Worm (Caenorhabditis elegans) whole organism, midembryonic: ENCODE results near the gene B0454.8.

Experiments
- med-1 ChIP-seq: sonication (generic microtip); optimal IDR thresholded peaks from 2 replicates; lab custom pipeline; 2017; ENCODE audit warnings: missing genetic modification characterization, mild to moderate bottlenecking, missing compliant biosample characterization, antibody characterized with exemption, missing genetic modification reagents; ENCODE audit not compliant: insufficient read depth
- tab-1 ChIP-seq: fragments of 200-800 bp; sonication (Bioruptor generic); IDR thresholded peaks from 2 replicates; pipeline ENCODE4 v1.3.6; 2022; ENCODE audit warnings: missing genetic modification characterization, missing compliant biosample characterization
- ztf-29 ChIP-seq: fragments of 200-800 bp; sonication (Bioruptor generic); IDR thresholded peaks from 2 replicates; pipeline ENCODE4 v1.3.6; 2022; ENCODE audit warnings: missing genetic modification reagents, missing genetic modification characterization, missing compliant biosample characterization

DNA sequence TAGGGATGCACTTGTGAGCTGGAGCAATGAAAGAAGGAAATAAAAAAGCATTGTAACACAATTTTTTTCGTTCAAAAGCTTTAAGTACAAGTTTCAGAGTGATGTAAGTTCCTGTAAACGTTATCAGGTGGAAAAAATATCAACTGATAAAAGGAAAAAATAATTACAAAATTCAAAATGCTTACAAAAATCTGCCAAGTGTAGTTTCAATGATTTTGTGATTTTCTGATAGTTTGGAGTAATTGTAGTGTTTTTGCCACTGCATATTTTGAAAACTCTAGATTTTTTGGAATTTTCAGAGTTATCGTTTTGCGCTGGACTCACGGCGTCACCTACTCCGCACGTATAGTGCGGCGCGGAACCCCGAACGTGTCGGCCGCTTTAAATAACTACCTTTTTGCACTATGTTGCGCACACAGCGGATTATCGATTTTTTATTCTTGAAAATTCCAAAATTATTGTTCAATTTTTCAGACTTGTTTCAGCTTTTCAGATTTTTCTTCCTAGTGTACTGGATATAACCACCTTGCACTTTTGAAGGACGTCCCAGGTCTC lies 19.8 kb downstream of the B0454.8 start, which contains the start of gene clec-2:
- TF ChIP-seq ztf-29 (GFP tag; lab: Robert Waterston, UW): no peak
- TF ChIP-seq med-1 (GFP tag; lab: Kevin White, UChicago): no peak
- TF ChIP-seq tab-1 (GFP tag; lab: Robert Waterston, UW): no peak
